ENCODE assay signal across 2 fruit fly cellular contexts in the genomic region with DNA sequence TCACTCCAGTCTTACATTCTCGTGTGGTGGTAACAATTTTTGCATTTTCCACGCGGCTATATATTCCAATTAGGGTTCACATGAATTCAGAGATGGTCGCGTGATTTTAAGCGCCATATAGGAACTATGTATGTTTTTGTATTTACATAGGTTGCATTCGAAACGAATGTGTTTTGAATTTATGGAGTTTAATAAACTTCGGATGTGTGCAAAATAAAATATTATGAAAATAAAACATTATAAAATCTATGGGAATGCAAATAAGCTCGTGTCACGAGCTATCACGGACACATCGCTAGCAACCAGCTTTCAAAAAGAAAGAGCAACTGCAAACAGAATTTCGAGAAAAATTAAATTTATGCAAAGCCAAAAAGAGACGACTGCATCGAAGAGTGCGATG.
A peak's percentile ranks its signal among the peaks of the same experiment; 100 is the strongest.
TF ChIP-seq lines count a peak whose summit lies in the region.

No protein-coding gene starts in this region.

TF ChIP-seq in whole organism, embryonic, 481 proteins besides CTCF, POLR2A, EP300 and RAD21 (continued from another document and continues in another):
- TF ChIP-seq unpg (GFP tag; optimal IDR thresholded peaks at IDR 0.05; lab: Kevin White, UChicago) (peak; percentile 3), CG17385 (GFP tag; optimal IDR thresholded peaks at IDR 0.05; lab: Kevin White, UChicago) (no peak), CG7928 (GFP tag; optimal IDR thresholded peaks at IDR 0.05; lab: Kevin White, UChicago) (no peak), CG3726 (GFP tag; IDR thresholded peaks at IDR 0.05; lab: Robert Waterston, UW) (no peak), Dll (GFP tag; IDR thresholded peaks at IDR 0.05; lab: Robert Waterston, UW; ENCODE audit: partially characterized antibody) (peak; percentile 81), Rfx (GFP tag; IDR thresholded peaks at IDR 0.05; lab: Robert Waterston, UW) (no peak), CG3847 (GFP tag; IDR thresholded peaks at IDR 0.05; lab: Robert Waterston, UW) (no peak), Max (GFP tag; optimal IDR thresholded peaks at IDR 0.05; lab: Kevin White, UChicago) (no peak), CG17186 (GFP tag; optimal IDR thresholded peaks at IDR 0.05; lab: Kevin White, UChicago) (no peak), Ssrp (tag; optimal IDR thresholded peaks at IDR 0.05; lab: Kevin White, UChicago) (no peak), CG3838 (GFP tag; optimal IDR thresholded peaks at IDR 0.05; lab: Kevin White, UChicago) (no peak), Stat92E (GFP tag; optimal IDR thresholded peaks at IDR 0.05; lab: Kevin White, UChicago) (no peak), CG10274 (GFP tag; optimal IDR thresholded peaks at IDR 0.05; lab: Kevin White, UChicago) (no peak), p53 (GFP tag; optimal IDR thresholded peaks at IDR 0.05; lab: Kevin White, UChicago) (no peak), CG11695 (GFP tag; IDR thresholded peaks at IDR 0.05; lab: Robert Waterston, UW) (0 out of 3 replicates have a peak, but pooled peaks have one; percentile 10), org-1 (GFP tag; optimal IDR thresholded peaks at IDR 0.05; lab: Kevin White, UChicago) (no peak), CG12744 (GFP tag; optimal IDR thresholded peaks at IDR 0.05; lab: Kevin White, UChicago) (no peak), CG10462 (GFP tag; optimal IDR thresholded peaks at IDR 0.05; lab: Kevin White, UChicago) (no peak), CG5245 (GFP tag; optimal IDR thresholded peaks at IDR 0.05; lab: Kevin White, UChicago) (no peak), Optix (GFP tag; IDR thresholded peaks at IDR 0.05; lab: Robert Waterston, UW) (no peak), CG4707 (GFP tag; optimal IDR thresholded peaks at IDR 0.05; lab: Kevin White, UChicago) (no peak), dati (GFP tag; IDR thresholded peaks at IDR 0.05; lab: Robert Waterston, UW) (no peak), HLH3B (GFP tag; IDR thresholded peaks at IDR 0.05; lab: Robert Waterston, UW) (no peak), bbx (GFP tag; IDR thresholded peaks at IDR 0.05; lab: Robert Waterston, UW; ENCODE audit: partially characterized antibody) (no peak), CG10543 (GFP tag; optimal IDR thresholded peaks at IDR 0.05; lab: Kevin White, UChicago) (no peak), Hey (tag; optimal IDR thresholded peaks at IDR 0.05; lab: Kevin White, UChicago) (no peak), sima (GFP tag; optimal IDR thresholded peaks at IDR 0.05; lab: Kevin White, UChicago) (no peak), Mrtf (GFP tag; IDR thresholded peaks at IDR 0.05; lab: Robert Waterston, UW) (no peak), CG18262 (tag; optimal IDR thresholded peaks at IDR 0.05; lab: Kevin White, UChicago) (peak; percentile 57), ci (GFP tag; IDR thresholded peaks at IDR 0.05; lab: Robert Waterston, UW) (no peak), CG9797 (GFP tag; optimal IDR thresholded peaks at IDR 0.05; lab: Kevin White, UChicago) (no peak), tap (tag; optimal IDR thresholded peaks at IDR 0.05; lab: Kevin White, UChicago) (no peak), Bteb2 (GFP tag; optimal IDR thresholded peaks at IDR 0.05; lab: Kevin White, UChicago) (no peak), CG11504 (tag; optimal IDR thresholded peaks at IDR 0.05; lab: Kevin White, UChicago) (peak; percentile 23), Tbp (GFP tag; optimal IDR thresholded peaks at IDR 0.05; lab: Kevin White, UChicago) (no peak), gsb (GFP tag; IDR thresholded peaks at IDR 0.05; lab: Robert Waterston, UW) (no peak), ham (GFP tag; IDR thresholded peaks at IDR 0.05; lab: Robert Waterston, UW) (no peak), ab (GFP tag; optimal IDR thresholded peaks at IDR 0.05; lab: Kevin White, UChicago) (no peak), CG14441 (GFP tag; IDR thresholded peaks at IDR 0.05; lab: Robert Waterston, UW) (no peak), sens (GFP tag; lab: Kevin White, UChicago) (peak; percentile 69), CG1603 (tag; optimal IDR thresholded peaks at IDR 0.05; lab: Kevin White, UChicago) (peak; percentile 4), CG10366 (GFP tag; IDR thresholded peaks at IDR 0.05; lab: Robert Waterston, UW) (no peak), CG15601 (tag; optimal IDR thresholded peaks at IDR 0.05; lab: Kevin White, UChicago) (peak; percentile 5), CG2712 (tag; optimal IDR thresholded peaks at IDR 0.05; lab: Kevin White, UChicago) (peak; percentile 40), Xrp1 (GFP tag; IDR thresholded peaks at IDR 0.05; lab: Robert Waterston, UW) (peak; percentile 34; the same call in 1 of the 2 replicates), tup (GFP tag; optimal IDR thresholded peaks at IDR 0.05; lab: Kevin White, UChicago) (no peak), ro (GFP tag; IDR thresholded peaks at IDR 0.05; lab: Robert Waterston, UW) (no peak), CG14860 (GFP tag; IDR thresholded peaks at IDR 0.05; lab: Robert Waterston, UW; ENCODE audit: partially characterized antibody) (peak; percentile 37; the same call in 1 of the 3 replicates), CG6791 (GFP tag; IDR thresholded peaks at IDR 0.05; lab: Robert Waterston, UW; ENCODE audit: partially characterized antibody) (0 out of 3 replicates have a peak, but pooled peaks have one; percentile 11), CG2678 (tag; optimal IDR thresholded peaks at IDR 0.05; lab: Kevin White, UChicago) (no peak), CG13775 (GFP tag; optimal IDR thresholded peaks at IDR 0.05; lab: Kevin White, UChicago) (no peak), CrebB (tag; optimal IDR thresholded peaks at IDR 0.05; lab: Kevin White, UChicago) (no peak), ftz-f1 (GFP tag; optimal IDR thresholded peaks at IDR 0.05; lab: Kevin White, UChicago) (no peak), CG8359 (GFP tag; optimal IDR thresholded peaks at IDR 0.05; lab: Kevin White, UChicago; ENCODE audit: borderline replicate concordance) (no peak), Mad (GFP tag; optimal IDR thresholded peaks at IDR 0.05; lab: Kevin White, UChicago) (no peak), CG17328 (GFP tag; IDR thresholded peaks at IDR 0.05; lab: Robert Waterston, UW) (no peak), caup (GFP tag; optimal IDR thresholded peaks at IDR 0.05; lab: Kevin White, UChicago; ENCODE audit: severe bottlenecking) (no peak), CG17802 (tag; optimal IDR thresholded peaks at IDR 0.05; lab: Kevin White, UChicago) (no peak), Pdp1 (GFP tag; optimal IDR thresholded peaks at IDR 0.05; lab: Kevin White, UChicago) (no peak), lmd (GFP tag; IDR thresholded peaks at IDR 0.05; lab: Robert Waterston, UW) (no peak), Blimp-1 (GFP tag; optimal IDR thresholded peaks at IDR 0.05; lab: Kevin White, UChicago) (no peak), Spps (tag; optimal IDR thresholded peaks at IDR 0.05; lab: Kevin White, UChicago) (no peak), Ptx1 (GFP tag; IDR thresholded peaks at IDR 0.05; lab: Robert Waterston, UW) (no peak), CG12391 (tag; optimal IDR thresholded peaks at IDR 0.05; lab: Kevin White, UChicago) (no peak), HmgZ (tag; optimal IDR thresholded peaks at IDR 0.05; lab: Kevin White, UChicago) (no peak), NK7.1 (GFP tag; optimal IDR thresholded peaks at IDR 0.05; lab: Kevin White, UChicago) (no peak)

TF ChIP-seq in whole organism, prepupa, 60 proteins besides CTCF, POLR2A, EP300 and RAD21 (continued from another document):
- no peak for TF ChIP-seq OdsH (GFP tag; optimal IDR thresholded peaks at IDR 0.05; lab: Kevin White, UChicago)
- TF ChIP-seq CG10631 (GFP tag; optimal IDR thresholded peaks at IDR 0.05; lab: Kevin White, UChicago): peak; percentile 10
- no peak for TF ChIP-seq CG34406 (GFP tag; optimal IDR thresholded peaks at IDR 0.05; lab: Kevin White, UChicago)
- TF ChIP-seq achi (GFP tag; optimal IDR thresholded peaks at IDR 0.05; lab: Kevin White, UChicago): no peak
- no peak for TF ChIP-seq salr (GFP tag; optimal IDR thresholded peaks at IDR 0.05; lab: Kevin White, UChicago)
- no peak for TF ChIP-seq CG31627 (GFP tag; optimal IDR thresholded peaks at IDR 0.05; lab: Kevin White, UChicago)
- TF ChIP-seq topi (GFP tag; optimal IDR thresholded peaks at IDR 0.05; lab: Kevin White, UChicago): no peak
- TF ChIP-seq CG9139 (GFP tag; optimal IDR thresholded peaks at IDR 0.05; lab: Kevin White, UChicago): no peak
- TF ChIP-seq CG3032 (tag; optimal IDR thresholded peaks at IDR 0.05; lab: Kevin White, UChicago): no peak
- TF ChIP-seq Hr39 (GFP tag; optimal IDR thresholded peaks at IDR 0.05; lab: Kevin White, UChicago): no peak
- no peak for TF ChIP-seq vri (GFP tag; optimal IDR thresholded peaks at IDR 0.05; lab: Kevin White, UChicago)
- TF ChIP-seq cyc (GFP tag; optimal IDR thresholded peaks at IDR 0.05; lab: Kevin White, UChicago): no peak
- TF ChIP-seq net (GFP tag; optimal IDR thresholded peaks at IDR 0.05; lab: Kevin White, UChicago): no peak
- TF ChIP-seq Eip75B (GFP tag; optimal IDR thresholded peaks at IDR 0.05; lab: Kevin White, UChicago): no peak
- no peak for TF ChIP-seq CG6792 (GFP tag; optimal IDR thresholded peaks at IDR 0.05; lab: Kevin White, UChicago)
- TF ChIP-seq dsx (GFP tag; optimal IDR thresholded peaks at IDR 0.05; lab: Kevin White, UChicago; ENCODE audit: poor library complexity, severe bottlenecking): no peak
- TF ChIP-seq eg (GFP tag; IDR thresholded peaks at IDR 0.05; lab: Robert Waterston, UW): no peak; the same call in 2 of the 3 replicates
- no peak for TF ChIP-seq dac (GFP tag; optimal IDR thresholded peaks at IDR 0.05; lab: Kevin White, UChicago)
- no peak for TF ChIP-seq acj6 (GFP tag; optimal IDR thresholded peaks at IDR 0.05; lab: Kevin White, UChicago)
- no peak for TF ChIP-seq CG10669 (GFP tag; optimal IDR thresholded peaks at IDR 0.05; lab: Kevin White, UChicago)
- TF ChIP-seq svp (GFP tag; lab: Kevin White, UChicago): peak; percentile 65
- no peak for TF ChIP-seq CG8319 (GFP tag; optimal IDR thresholded peaks at IDR 0.05; lab: Kevin White, UChicago)
- TF ChIP-seq Met (GFP tag; optimal IDR thresholded peaks at IDR 0.05; lab: Kevin White, UChicago): no peak
- TF ChIP-seq Gug (GFP tag; IDR thresholded peaks at IDR 0.05; lab: Robert Waterston, UW): no peak
- peak; percentile 8 for TF ChIP-seq Hr4 (GFP tag; optimal IDR thresholded peaks at IDR 0.05; lab: Kevin White, UChicago)
- no peak for TF ChIP-seq lz (GFP tag; optimal IDR thresholded peaks at IDR 0.05; lab: Kevin White, UChicago)
- no peak for TF ChIP-seq fd59A (GFP tag; optimal IDR thresholded peaks at IDR 0.05; lab: Kevin White, UChicago)
- no peak for TF ChIP-seq pdm3 (GFP tag; optimal IDR thresholded peaks at IDR 0.05; lab: Kevin White, UChicago)
- TF ChIP-seq CG32006 (GFP tag; optimal IDR thresholded peaks at IDR 0.05; lab: Kevin White, UChicago): peak; percentile 13
- no peak for TF ChIP-seq fd85E (GFP tag; optimal IDR thresholded peaks at IDR 0.05; lab: Kevin White, UChicago)
- TF ChIP-seq Ets21C (GFP tag; optimal IDR thresholded peaks at IDR 0.05; lab: Kevin White, UChicago): no peak
- TF ChIP-seq CG3919 (GFP tag; optimal IDR thresholded peaks at IDR 0.05; lab: Kevin White, UChicago): no peak
- TF ChIP-seq CG15336 (GFP tag; IDR thresholded peaks at IDR 0.05; lab: Robert Waterston, UW): no peak
- TF ChIP-seq CG7368 (GFP tag; optimal IDR thresholded peaks at IDR 0.05; lab: Kevin White, UChicago): no peak
- TF ChIP-seq Hr38 (GFP tag; optimal IDR thresholded peaks at IDR 0.05; lab: Kevin White, UChicago): no peak
- no peak for TF ChIP-seq Lpt (GFP tag; optimal IDR thresholded peaks at IDR 0.05; lab: Kevin White, UChicago)
- TF ChIP-seq Blimp-1 (GFP tag; optimal IDR thresholded peaks at IDR 0.05; lab: Kevin White, UChicago): no peak
- TF ChIP-seq spab (GFP tag; optimal IDR thresholded peaks at IDR 0.05; lab: Kevin White, UChicago): no peak
